Worm (Caenorhabditis elegans): ENCODE measurements around the gene kmo-2.

ce11 chrV:12025683-12026082 lies 42.7 kb downstream of the kmo-2 start:
- TF ChIP-seq snpc-4 (GFP tag; optimal IDR thresholded peaks at IDR 0.05) (no peak), snpc-4 (tag; optimal IDR thresholded peaks at IDR 0.05) (no peak), somi-1 (GFP tag; optimal IDR thresholded peaks at IDR 0.05) (no peak), lag-1 (GFP tag; IDR thresholded peaks at IDR 0.05) (no peak), unc-62 (GFP tag; optimal IDR thresholded peaks at IDR 0.05) (no peak), ekl-4 (GFP tag; IDR thresholded peaks at IDR 0.05) (no peak), unc-130 (GFP tag; optimal IDR thresholded peaks at IDR 0.05) (no peak), him-1 (tag; optimal IDR thresholded peaks at IDR 0.05) (no peak), xnd-1 (tag; optimal IDR thresholded peaks at IDR 0.05) (no peak), ceh-91 (GFP tag; IDR thresholded peaks at IDR 0.05) (no peak)
